Worm (Caenorhabditis elegans) whole organism, midembryonic: Measurements from ENCODE around the gene F25D1.3.

ENCODE experiments used
- T22C8.4 ChIP-seq: fragments of 200-800 bp; sonication (Bioruptor generic); IDR thresholded peaks from 2 replicates; pipeline ENCODE4 v1.3.6; 2022; ENCODE audit warnings: missing genetic modification characterization, missing compliant biosample characterization
- flt-1 ChIP-seq: fragments of 200-800 bp; sonication (Bioruptor generic); IDR thresholded peaks from 2 replicates; pipeline ENCODE4 v1.3.6; 2022; ENCODE audit warnings: missing genetic modification characterization, missing compliant biosample characterization
- ref-1 ChIP-seq: fragments of 200-800 bp; sonication (Bioruptor generic); conservative IDR thresholded peaks from 2 replicates; pipeline ENCODE4 v1.3.6; 2022; ENCODE audit warnings: missing genetic modification reagents, missing genetic modification characterization, missing compliant biosample characterization
- ztf-23 ChIP-seq: fragments of 200-800 bp; sonication (Bioruptor generic); IDR thresholded peaks from 2 replicates; pipeline ENCODE4 v1.3.6; 2022; ENCODE audit warnings: missing genetic modification reagents, missing genetic modification characterization, missing compliant biosample characterization
- ztf-29 ChIP-seq: fragments of 200-800 bp; sonication (Bioruptor generic); IDR thresholded peaks from 2 replicates; pipeline ENCODE4 v1.3.6; 2022; ENCODE audit warnings: missing genetic modification reagents, missing genetic modification characterization, missing compliant biosample characterization

- no peak for TF ChIP-seq ref-1 (GFP tag; lab: Robert Waterston, UW)
- no peak for TF ChIP-seq flt-1
- no peak for TF ChIP-seq ztf-29 (GFP tag; lab: Robert Waterston, UW)
- TF ChIP-seq ztf-23: no peak
- no peak for TF ChIP-seq T22C8.4 (GFP tag; lab: Robert Waterston, UW)
Measured at ce11 chrV:10571523-10571922, 43.0 kb downstream of the F25D1.3 start.
